In genomic region chr3R:6416242-6416641, dm6 we compare ENCODE assay signal across 1 fruit fly cellular context.
TF ChIP-seq lines count a peak whose summit lies in the region.

No protein-coding gene starts in this region.

TF ChIP-seq in whole organism, embryonic, 481 proteins besides CTCF, POLR2A, EP300 and RAD21 (continued from another document and continues in another):
- TF ChIP-seq trh (GFP tag; optimal IDR thresholded peaks at IDR 0.05; lab: Kevin White, UChicago) = peak; percentile 4
- no peak for TF ChIP-seq yki (optimal IDR thresholded peaks at IDR 0.05; lab: Kevin White, UChicago)
- no peak for TF ChIP-seq mld (GFP tag; IDR thresholded peaks at IDR 0.05; lab: Robert Waterston, UW; ENCODE audit: partially characterized antibody)
- TF ChIP-seq chinmo (GFP tag; IDR thresholded peaks at IDR 0.05; lab: Robert Waterston, UW; ENCODE audit: partially characterized antibody) = no peak
- TF ChIP-seq dmrt99B (tag; optimal IDR thresholded peaks at IDR 0.05; lab: Kevin White, UChicago) = peak; percentile 85
- peak; percentile 12 for TF ChIP-seq Nf-YC (tag; optimal IDR thresholded peaks at IDR 0.05; lab: Kevin White, UChicago)
- peak; percentile 73 for TF ChIP-seq Taf1 (GFP tag; IDR thresholded peaks at IDR 0.05; lab: Robert Waterston, UW)
- TF ChIP-seq CG17361 (GFP tag; IDR thresholded peaks at IDR 0.05; lab: Robert Waterston, UW) = peak; percentile 62; the same call in 2 of the 3 replicates
- peak; percentile 72; the same call in 3 of the 4 replicates for TF ChIP-seq Gug (GFP tag; IDR thresholded peaks at IDR 0.05; lab: Robert Waterston, UW)
- peak; percentile 59 for TF ChIP-seq CG17829 (tag; optimal IDR thresholded peaks at IDR 0.05; lab: Kevin White, UChicago)
- TF ChIP-seq CG5245 (GFP tag; optimal IDR thresholded peaks at IDR 0.05; lab: Kevin White, UChicago) = peak; percentile 25
- peak; percentile 82 for TF ChIP-seq NfI (GFP tag; optimal IDR thresholded peaks at IDR 0.05; lab: Kevin White, UChicago)
- TF ChIP-seq CG14667 (GFP tag; IDR thresholded peaks at IDR 0.05; lab: Robert Waterston, UW) = peak; percentile 76
- peak; percentile 55 for TF ChIP-seq sima (GFP tag; optimal IDR thresholded peaks at IDR 0.05; lab: Kevin White, UChicago)
- peak; percentile 54 for TF ChIP-seq CG1602 (GFP tag; optimal IDR thresholded peaks at IDR 0.05; lab: Kevin White, UChicago)
- TF ChIP-seq Neu2 (GFP tag; optimal IDR thresholded peaks at IDR 0.05; lab: Kevin White, UChicago; ENCODE audit: borderline replicate concordance) = no peak
- TF ChIP-seq Tbp (GFP tag; optimal IDR thresholded peaks at IDR 0.05; lab: Kevin White, UChicago) = no peak
- peak; percentile 18 for TF ChIP-seq ab (GFP tag; optimal IDR thresholded peaks at IDR 0.05; lab: Kevin White, UChicago)
- TF ChIP-seq esg (GFP tag; conservative IDR thresholded peaks at IDR 0.05; lab: Robert Waterston, UW) = peak; percentile 76
- TF ChIP-seq gce (GFP tag; IDR thresholded peaks at IDR 0.05; lab: Robert Waterston, UW) = peak; percentile 60; the same call in 2 of the 3 replicates
- peak; percentile 78 for TF ChIP-seq CG17359 (tag; optimal IDR thresholded peaks at IDR 0.05; lab: Kevin White, UChicago)
- TF ChIP-seq CG7786 (GFP tag; optimal IDR thresholded peaks at IDR 0.05; lab: Kevin White, UChicago) = peak; percentile 78
- peak; percentile 83 for TF ChIP-seq tgo (GFP tag; IDR thresholded peaks at IDR 0.05; lab: Robert Waterston, UW)
- TF ChIP-seq Fer1 (GFP tag; optimal IDR thresholded peaks at IDR 0.05; lab: Kevin White, UChicago) = peak; percentile 90
- TF ChIP-seq Mrtf (GFP tag; IDR thresholded peaks at IDR 0.05; lab: Robert Waterston, UW) = peak; percentile 88
- peak; percentile 40 for TF ChIP-seq gcm2 (GFP tag; optimal IDR thresholded peaks at IDR 0.05; lab: Kevin White, UChicago)
- TF ChIP-seq Dll (GFP tag; IDR thresholded peaks at IDR 0.05; lab: Robert Waterston, UW; ENCODE audit: partially characterized antibody) = no peak
- TF ChIP-seq CG10543 (GFP tag; optimal IDR thresholded peaks at IDR 0.05; lab: Kevin White, UChicago) = peak; percentile 59
- no peak for TF ChIP-seq Asciz (GFP tag; optimal IDR thresholded peaks at IDR 0.05; lab: Kevin White, UChicago)
- TF ChIP-seq zfh1 (GFP tag; IDR thresholded peaks at IDR 0.05; lab: Robert Waterston, UW) = peak; percentile 81
- peak; percentile 64 for TF ChIP-seq tin (GFP tag; optimal IDR thresholded peaks at IDR 0.05; lab: Kevin White, UChicago)
- TF ChIP-seq Abd-B (GFP tag; optimal IDR thresholded peaks at IDR 0.05; lab: Kevin White, UChicago) = peak; percentile 10
- peak; percentile 60 for TF ChIP-seq CG6683 (GFP tag; optimal IDR thresholded peaks at IDR 0.05; lab: Kevin White, UChicago)
- peak; percentile 51; the same call in 2 of the 3 replicates for TF ChIP-seq croc (GFP tag; conservative IDR thresholded peaks at IDR 0.05; lab: Robert Waterston, UW)
- TF ChIP-seq CG9609 (GFP tag; optimal IDR thresholded peaks at IDR 0.05; lab: Kevin White, UChicago) = peak; percentile 71
- TF ChIP-seq ap (GFP tag; IDR thresholded peaks at IDR 0.05; lab: Robert Waterston, UW) = peak; percentile 42; the same call in 1 of the 2 replicates
- peak; percentile 3 for TF ChIP-seq Spps (tag; optimal IDR thresholded peaks at IDR 0.05; lab: Kevin White, UChicago)
- TF ChIP-seq dm (GFP tag; optimal IDR thresholded peaks at IDR 0.05; lab: Kevin White, UChicago) = peak; percentile 17
- TF ChIP-seq CG18011 (GFP tag; optimal IDR thresholded peaks at IDR 0.05; lab: Kevin White, UChicago) = peak; percentile 65
- peak; percentile 59 for TF ChIP-seq CG9876 (GFP tag; optimal IDR thresholded peaks at IDR 0.05; lab: Kevin White, UChicago)
- peak; percentile 66 for TF ChIP-seq mirr (GFP tag; optimal IDR thresholded peaks at IDR 0.05; lab: Kevin White, UChicago)
- TF ChIP-seq CG15514 (GFP tag; optimal IDR thresholded peaks at IDR 0.05; lab: Kevin White, UChicago) = peak; percentile 78
- peak; percentile 3 for TF ChIP-seq gsb-n (tag; optimal IDR thresholded peaks at IDR 0.05; lab: Kevin White, UChicago)
- peak; percentile 37; the same call in 1 of the 2 replicates for TF ChIP-seq CG10321 (GFP tag; IDR thresholded peaks at IDR 0.05; lab: Robert Waterston, UW)
- TF ChIP-seq ewg (GFP tag; optimal IDR thresholded peaks at IDR 0.05; lab: Kevin White, UChicago) = peak; percentile 44
- peak; percentile 62 for TF ChIP-seq CG31224 (GFP tag; IDR thresholded peaks at IDR 0.05; lab: Robert Waterston, UW)
- TF ChIP-seq Atf6 (GFP tag; IDR thresholded peaks at IDR 0.05; lab: Robert Waterston, UW) = peak; percentile 83
- TF ChIP-seq sc (optimal IDR thresholded peaks at IDR 0.05; lab: Kevin White, UChicago) = no peak
- no peak for TF ChIP-seq sc (GFP tag; optimal IDR thresholded peaks at IDR 0.05; lab: Kevin White, UChicago)
- TF ChIP-seq gem (tag; optimal IDR thresholded peaks at IDR 0.05; lab: Kevin White, UChicago) = peak; percentile 80
- peak; percentile 78 for TF ChIP-seq grau (tag; optimal IDR thresholded peaks at IDR 0.05; lab: Kevin White, UChicago)
- peak; percentile 37 for TF ChIP-seq CG8944 (GFP tag; optimal IDR thresholded peaks at IDR 0.05; lab: Kevin White, UChicago)
- TF ChIP-seq CG3995 (GFP tag; optimal IDR thresholded peaks at IDR 0.05; lab: Kevin White, UChicago) = peak; percentile 50
- no peak for TF ChIP-seq abd-A (tag; optimal IDR thresholded peaks at IDR 0.05; lab: Kevin White, UChicago)
- peak; percentile 74 for TF ChIP-seq B-H1 (GFP tag; IDR thresholded peaks at IDR 0.05; lab: Robert Waterston, UW)
- TF ChIP-seq Bdp1 (GFP tag; optimal IDR thresholded peaks at IDR 0.05; lab: Kevin White, UChicago) = peak; percentile 30
- peak; percentile 62 for TF ChIP-seq emc (GFP tag; optimal IDR thresholded peaks at IDR 0.05; lab: Kevin White, UChicago)
- peak; percentile 95 for TF ChIP-seq Ets65A (GFP tag; lab: Kevin White, UChicago)
- TF ChIP-seq dan (GFP tag; IDR thresholded peaks at IDR 0.05; lab: Robert Waterston, UW) = no peak
- no peak for TF ChIP-seq ato (GFP tag; IDR thresholded peaks at IDR 0.05; lab: Robert Waterston, UW; ENCODE audit: partially characterized antibody)
- TF ChIP-seq CG11696 (GFP tag; IDR thresholded peaks at IDR 0.05; lab: Robert Waterston, UW) = peak; percentile 91
- TF ChIP-seq CG2199 (GFP tag; IDR thresholded peaks at IDR 0.05; lab: Robert Waterston, UW) = 0 out of 3 replicates have a peak, but pooled peaks have one; percentile 37
- TF ChIP-seq Ets97D (GFP tag; optimal IDR thresholded peaks at IDR 0.05; lab: Kevin White, UChicago) = peak; percentile 22
- no peak for TF ChIP-seq Elba2 (GFP tag; optimal IDR thresholded peaks at IDR 0.05; lab: Kevin White, UChicago)
- no peak for TF ChIP-seq ac (GFP tag; optimal IDR thresholded peaks at IDR 0.05; lab: Kevin White, UChicago)
- peak; percentile 81 for TF ChIP-seq HLH54F (GFP tag; optimal IDR thresholded peaks at IDR 0.05; lab: Kevin White, UChicago)
- peak; percentile 76 for TF ChIP-seq NK7.1 (GFP tag; optimal IDR thresholded peaks at IDR 0.05; lab: Kevin White, UChicago)
- TF ChIP-seq CG3838 (GFP tag; optimal IDR thresholded peaks at IDR 0.05; lab: Kevin White, UChicago) = peak; percentile 26
- no peak for TF ChIP-seq HLHmδ (GFP tag; optimal IDR thresholded peaks at IDR 0.05; lab: Kevin White, UChicago)
- TF ChIP-seq CG1024 (GFP tag; IDR thresholded peaks at IDR 0.05; lab: Robert Waterston, UW) = peak; percentile 57; the same call in 1 of the 2 replicates
- no peak for TF ChIP-seq CG6791 (GFP tag; IDR thresholded peaks at IDR 0.05; lab: Robert Waterston, UW; ENCODE audit: partially characterized antibody)
- TF ChIP-seq CG17568 (GFP tag; optimal IDR thresholded peaks at IDR 0.05; lab: Kevin White, UChicago) = peak; percentile 38
- TF ChIP-seq CG15601 (tag; optimal IDR thresholded peaks at IDR 0.05; lab: Kevin White, UChicago) = no peak
- peak; percentile 44; the same call in 1 of the 2 replicates for TF ChIP-seq Doc2 (GFP tag; IDR thresholded peaks at IDR 0.05; lab: Robert Waterston, UW)
- TF ChIP-seq CG15269 (tag; optimal IDR thresholded peaks at IDR 0.05; lab: Kevin White, UChicago) = peak; percentile 79
- TF ChIP-seq CG12769 (tag; optimal IDR thresholded peaks at IDR 0.05; lab: Kevin White, UChicago) = peak; percentile 95
- TF ChIP-seq az2 (GFP tag; optimal IDR thresholded peaks at IDR 0.05; lab: Kevin White, UChicago) = peak; percentile 55
- TF ChIP-seq CG3281 (GFP tag; optimal IDR thresholded peaks at IDR 0.05; lab: Kevin White, UChicago) = peak; percentile 87
- no peak for TF ChIP-seq CG14965 (GFP tag; optimal IDR thresholded peaks at IDR 0.05; lab: Kevin White, UChicago; ENCODE audit: borderline replicate concordance)
- peak; percentile 79 for TF ChIP-seq org-1 (GFP tag; optimal IDR thresholded peaks at IDR 0.05; lab: Kevin White, UChicago)
- TF ChIP-seq Sry-β (GFP tag; optimal IDR thresholded peaks at IDR 0.05; lab: Kevin White, UChicago) = no peak
- 0 out of 2 replicates have a peak, but pooled peaks have one; percentile 42 for TF ChIP-seq Drgx (GFP tag; IDR thresholded peaks at IDR 0.05; lab: Robert Waterston, UW)
- peak; percentile 68 for TF ChIP-seq CG13424 (tag; optimal IDR thresholded peaks at IDR 0.05; lab: Kevin White, UChicago)
- peak; percentile 68 for TF ChIP-seq CoRest (tag; optimal IDR thresholded peaks at IDR 0.05; lab: Kevin White, UChicago)
- TF ChIP-seq HLH4C (GFP tag; IDR thresholded peaks at IDR 0.05; lab: Robert Waterston, UW; ENCODE audit: partially characterized antibody) = no peak
- no peak for TF ChIP-seq Gsc (GFP tag; IDR thresholded peaks at IDR 0.05; lab: Robert Waterston, UW)
- no peak for TF ChIP-seq Kr (GFP tag; optimal IDR thresholded peaks at IDR 0.05; lab: Kevin White, UChicago)
- TF ChIP-seq CG7556 (GFP tag; optimal IDR thresholded peaks at IDR 0.05; lab: Kevin White, UChicago) = peak; percentile 87
- peak; percentile 71 for TF ChIP-seq CG10654 (GFP tag; optimal IDR thresholded peaks at IDR 0.05; lab: Kevin White, UChicago)
- TF ChIP-seq fru (optimal IDR thresholded peaks at IDR 0.05; lab: Kevin White, UChicago) = no peak
- peak; percentile 75 for TF ChIP-seq CG18619 (GFP tag; optimal IDR thresholded peaks at IDR 0.05; lab: Kevin White, UChicago)
- no peak for TF ChIP-seq CG13287 (GFP tag; IDR thresholded peaks at IDR 0.05; lab: Robert Waterston, UW; ENCODE audit: partially characterized antibody)
- no peak for TF ChIP-seq CG14860 (GFP tag; IDR thresholded peaks at IDR 0.05; lab: Robert Waterston, UW; ENCODE audit: partially characterized antibody)
- TF ChIP-seq CG4328 (GFP tag; optimal IDR thresholded peaks at IDR 0.05; lab: Kevin White, UChicago) = no peak
- TF ChIP-seq hbn (GFP tag; IDR thresholded peaks at IDR 0.05; lab: Robert Waterston, UW; ENCODE audit: partially characterized antibody) = no peak
- no peak for TF ChIP-seq CG4617 (GFP tag; optimal IDR thresholded peaks at IDR 0.05; lab: Kevin White, UChicago; ENCODE audit: borderline replicate concordance)
- no peak for TF ChIP-seq gfzf (GFP tag; optimal IDR thresholded peaks at IDR 0.05; lab: Kevin White, UChicago)
- peak; percentile 56 for TF ChIP-seq CG4424 (GFP tag; optimal IDR thresholded peaks at IDR 0.05; lab: Kevin White, UChicago)
- peak; percentile 73 for TF ChIP-seq jumu (GFP tag; optimal IDR thresholded peaks at IDR 0.05; lab: Kevin White, UChicago)
- no peak for TF ChIP-seq CG7745 (tag; optimal IDR thresholded peaks at IDR 0.05; lab: Kevin White, UChicago)
- no peak for TF ChIP-seq cato (GFP tag; optimal IDR thresholded peaks at IDR 0.05; lab: Kevin White, UChicago; ENCODE audit: borderline replicate concordance)
- TF ChIP-seq Dref (GFP tag; IDR thresholded peaks at IDR 0.05; lab: Robert Waterston, UW) = no peak
- no peak for TF ChIP-seq hth (optimal IDR thresholded peaks at IDR 0.05; lab: Kevin White, UChicago)
- peak; percentile 64; the same call in 1 of the 2 replicates for TF ChIP-seq Nf-YA (GFP tag; IDR thresholded peaks at IDR 0.05; lab: Robert Waterston, UW)
- TF ChIP-seq CG4707 (GFP tag; optimal IDR thresholded peaks at IDR 0.05; lab: Kevin White, UChicago) = no peak
- TF ChIP-seq Dip2 (GFP tag; IDR thresholded peaks at IDR 0.05; lab: Robert Waterston, UW) = no peak
- TF ChIP-seq CG31388 (GFP tag; optimal IDR thresholded peaks at IDR 0.05; lab: Kevin White, UChicago) = no peak
- TF ChIP-seq Hr78 (GFP tag; optimal IDR thresholded peaks at IDR 0.05; lab: Kevin White, UChicago) = no peak
- TF ChIP-seq ci (GFP tag; IDR thresholded peaks at IDR 0.05; lab: Robert Waterston, UW) = peak; percentile 88
- TF ChIP-seq CG6765 (GFP tag; optimal IDR thresholded peaks at IDR 0.05; lab: Kevin White, UChicago) = peak; percentile 75
- TF ChIP-seq Oli (tag; optimal IDR thresholded peaks at IDR 0.05; lab: Kevin White, UChicago) = peak; percentile 71
- TF ChIP-seq CG8290 (GFP tag; optimal IDR thresholded peaks at IDR 0.05; lab: Kevin White, UChicago) = peak; percentile 10
- peak in 1 of 2 experiments; percentile 98 for TF ChIP-seq CG8290 (tag; optimal IDR thresholded peaks at IDR 0.05; lab: Kevin White, UChicago)
- TF ChIP-seq CG15011 (GFP tag; optimal IDR thresholded peaks at IDR 0.05; lab: Kevin White, UChicago) = peak; percentile 64
- TF ChIP-seq pum (GFP tag; optimal IDR thresholded peaks at IDR 0.05; lab: Kevin White, UChicago) = peak; percentile 51
- TF ChIP-seq Sox100B (GFP tag; optimal IDR thresholded peaks at IDR 0.05; lab: Kevin White, UChicago) = peak; percentile 35
- no peak for TF ChIP-seq gt (GFP tag; IDR thresholded peaks at IDR 0.05; lab: Robert Waterston, UW)
- peak; percentile 81 for TF ChIP-seq CG10366 (GFP tag; IDR thresholded peaks at IDR 0.05; lab: Robert Waterston, UW)
- peak; percentile 87 for TF ChIP-seq CG7839 (tag; optimal IDR thresholded peaks at IDR 0.05; lab: Kevin White, UChicago)
- TF ChIP-seq ems (GFP tag; optimal IDR thresholded peaks at IDR 0.05; lab: Kevin White, UChicago) = peak; percentile 64
- peak; percentile 49 for TF ChIP-seq Adf1 (GFP tag; IDR thresholded peaks at IDR 0.05; lab: Robert Waterston, UW)
- peak; percentile 51 for TF ChIP-seq CG12744 (GFP tag; optimal IDR thresholded peaks at IDR 0.05; lab: Kevin White, UChicago)
- peak; percentile 89 for TF ChIP-seq Meics (GFP tag; optimal IDR thresholded peaks at IDR 0.05; lab: Kevin White, UChicago)
- no peak for TF ChIP-seq wek (GFP tag; optimal IDR thresholded peaks at IDR 0.05; lab: Kevin White, UChicago)
- peak; percentile 57 for TF ChIP-seq CG18262 (tag; optimal IDR thresholded peaks at IDR 0.05; lab: Kevin White, UChicago)
- peak; percentile 40 for TF ChIP-seq CG8089 (GFP tag; optimal IDR thresholded peaks at IDR 0.05; lab: Kevin White, UChicago)
- peak; percentile 48 for TF ChIP-seq CG18764 (GFP tag; optimal IDR thresholded peaks at IDR 0.05; lab: Kevin White, UChicago)
- TF ChIP-seq sd (tag; optimal IDR thresholded peaks at IDR 0.05; lab: Kevin White, UChicago) = peak; percentile 52
- peak; percentile 85 for TF ChIP-seq HLH3B (GFP tag; IDR thresholded peaks at IDR 0.05; lab: Robert Waterston, UW)
- TF ChIP-seq al (GFP tag; IDR thresholded peaks at IDR 0.05; lab: Robert Waterston, UW) = peak; percentile 64
